Fruit fly (Drosophila melanogaster) whole organism, pupa: ENCODE results near the gene 14-3-3epsilon.

Experiments used
- CG10348 ChIP-seq: fragments of 200-800 bp; sonication (Bioruptor generic); IDR thresholded peaks from 2 replicates; pipeline ENCODE4 v1.3.6; 2022; ENCODE audit warnings: missing biosample characterization, missing genetic modification characterization
- CG12605 ChIP-seq: fragments of 200-800 bp; sonication (Bioruptor generic); IDR thresholded peaks from 2 replicates; pipeline ENCODE4 v1.3.6; 2022; ENCODE audit warnings: missing biosample characterization, missing genetic modification characterization
- CG13204 ChIP-seq: fragments of 200-800 bp; sonication (Bioruptor generic); optimal IDR thresholded peaks from 2 replicates; lab custom pipeline; 2018; ENCODE audit warnings: missing biosample characterization, mild to moderate bottlenecking, missing genetic modification characterization, moderate library complexity
- CG14655 ChIP-seq: fragments of 200-800 bp; sonication (Bioruptor generic); optimal IDR thresholded peaks from 3 replicates; lab custom pipeline; 2017; ENCODE audit warnings: mild to moderate bottlenecking, missing biosample characterization, missing genetic modification reagents, missing genetic modification characterization
- CG15710 ChIP-seq: fragments of 200-800 bp; sonication (Bioruptor generic); optimal IDR thresholded peaks from 2 replicates; lab custom pipeline; 2018; ENCODE audit warnings: missing biosample characterization, mild to moderate bottlenecking, missing genetic modification characterization, moderate library complexity
- CG17806 ChIP-seq: fragments of 200-800 bp; sonication (Bioruptor generic); optimal IDR thresholded peaks from 2 replicates; lab custom pipeline; 2018; ENCODE audit warnings: missing biosample characterization, mild to moderate bottlenecking, missing genetic modification characterization, moderate library complexity
- CG32121 ChIP-seq: fragments of 200-800 bp; sonication (Bioruptor generic); IDR thresholded peaks from 2 replicates; pipeline ENCODE4 v1.3.6; 2022; ENCODE audit warnings: missing biosample characterization, missing genetic modification characterization
- CG34367 ChIP-seq: fragments of 200-800 bp; sonication (Bioruptor generic); optimal IDR thresholded peaks from 2 replicates; lab custom pipeline; 2018; ENCODE audit warnings: missing biosample characterization, mild to moderate bottlenecking, missing genetic modification characterization
- CG4496 ChIP-seq: fragments of 200-800 bp; sonication (Bioruptor generic); IDR thresholded peaks from 3 replicates; pipeline ENCODE4 v1.3.6; 2022; ENCODE audit warnings: missing biosample characterization, missing genetic modification characterization
- CG8159 ChIP-seq: fragments of 200-800 bp; sonication (Bioruptor generic); optimal IDR thresholded peaks from 3 replicates; lab custom pipeline; 2018; ENCODE audit warnings: missing biosample characterization, mild to moderate bottlenecking, missing genetic modification characterization, moderate library complexity
- CG8301 ChIP-seq: fragments of 200-800 bp; sonication (Bioruptor generic); optimal IDR thresholded peaks from 2 replicates; lab custom pipeline; 2018; ENCODE audit warnings: missing biosample characterization, mild to moderate bottlenecking, missing genetic modification characterization
- CG9948 ChIP-seq: fragments of 200-800 bp; sonication (Bioruptor generic); optimal IDR thresholded peaks from 2 replicates; lab custom pipeline; 2018; ENCODE audit warnings: missing biosample characterization, mild to moderate bottlenecking, missing genetic modification characterization, moderate library complexity
- D1 ChIP-seq: fragments of 200-800 bp; sonication (Bioruptor generic); optimal IDR thresholded peaks from 2 replicates; lab custom pipeline; 2018; ENCODE audit warnings: missing biosample characterization, mild to moderate bottlenecking, missing genetic modification characterization, moderate library complexity
- EcR ChIP-seq: fragments of 200-800 bp; sonication (Bioruptor generic); optimal IDR thresholded peaks from 3 replicates; lab custom pipeline; 2019; ENCODE audit warnings: missing biosample characterization, missing genetic modification characterization, mild to moderate bottlenecking, moderate library complexity, missing genetic modification reagents
- Ets98B ChIP-seq: fragments of 200-800 bp; sonication (Bioruptor generic); IDR thresholded peaks from 2 replicates; pipeline ENCODE4 v1.3.6; 2022; ENCODE audit warnings: missing biosample characterization, missing genetic modification characterization
- Pif1A ChIP-seq: fragments of 200-800 bp; sonication (Bioruptor generic); optimal IDR thresholded peaks from 3 replicates; lab custom pipeline; 2016; ENCODE audit warnings: missing biosample characterization, missing genetic modification characterization
- Pif1B ChIP-seq: fragments of 200-800 bp; sonication (Bioruptor generic); optimal IDR thresholded peaks from 3 replicates; lab custom pipeline; 2016; ENCODE audit warnings: missing biosample characterization, missing genetic modification characterization
- Snoo ChIP-seq: fragments of 200-800 bp; sonication (Bioruptor generic); optimal IDR thresholded peaks from 3 replicates; lab custom pipeline; 2017; ENCODE audit warnings: missing biosample characterization, mild to moderate bottlenecking, missing genetic modification characterization, inconsistent platforms
- fd96Ca ChIP-seq: fragments of 200-800 bp; sonication (Bioruptor generic); IDR thresholded peaks from 3 replicates; pipeline ENCODE4 v1.3.6; 2022; ENCODE audit warnings: missing biosample characterization, missing genetic modification characterization
- gl ChIP-seq: fragments of 200-800 bp; sonication (Bioruptor generic); optimal IDR thresholded peaks from 2 replicates; lab custom pipeline; 2018; ENCODE audit warnings: missing biosample characterization, mild to moderate bottlenecking, missing genetic modification characterization
- rn ChIP-seq: fragments of 200-800 bp; sonication (Bioruptor generic); IDR thresholded peaks from 2 replicates; pipeline ENCODE4 v1.3.6; 2022; ENCODE audit warnings: missing biosample characterization, missing genetic modification characterization

14-3-3epsilon gene

dm6 chr3R:18298900-18299321, 56.6 kb downstream of the 14-3-3epsilon start, which contains the start of gene Dlc90F:
Gene Dlc90F, plus strand, starts transcription at chr3R:18299229.
- TF ChIP-seq CG34367 (tag; lab: Kevin White, UChicago): peak; percentile 51
- no peak for TF ChIP-seq CG32121 (GFP tag; lab: Robert Waterston, UW)
- no peak for TF ChIP-seq Pif1A
- TF ChIP-seq fd96Ca (GFP tag; lab: Robert Waterston, UW): peak; percentile 59
- TF ChIP-seq Pif1B: no peak
- peak; percentile 62 for TF ChIP-seq Ets98B (GFP tag; lab: Robert Waterston, UW)
- TF ChIP-seq EcR (GFP tag; lab: Kevin White, UChicago): no peak
- TF ChIP-seq CG8159: no peak
- 0 out of 2 replicates have a peak, but pooled peaks have one; percentile 42 for TF ChIP-seq CG12605 (GFP tag; lab: Robert Waterston, UW)
- TF ChIP-seq CG15710 (tag; lab: Kevin White, UChicago): peak; percentile 68
- peak; percentile 43 for TF ChIP-seq CG9948 (tag; lab: Kevin White, UChicago)
- no peak for TF ChIP-seq CG14655 (GFP tag; lab: Kevin White, UChicago)
- no peak for TF ChIP-seq D1
- TF ChIP-seq CG4496 (GFP tag; lab: Robert Waterston, UW): peak; percentile 76; the same call in 1 of the 3 replicates
- TF ChIP-seq CG17806 (tag; lab: Kevin White, UChicago): peak; percentile 58
- no peak for TF ChIP-seq CG10348 (GFP tag; lab: Robert Waterston, UW)
- no peak for TF ChIP-seq CG13204
- peak; percentile 20 for TF ChIP-seq Snoo
- 0 out of 2 replicates have a peak, but pooled peaks have one; percentile 8 for TF ChIP-seq rn (GFP tag; lab: Robert Waterston, UW)
- TF ChIP-seq gl (tag; lab: Kevin White, UChicago): no peak
- TF ChIP-seq CG8301 (tag; lab: Kevin White, UChicago): peak; percentile 29
- TF ChIP-seq, all 21 proteins: peak for 11
